Fruit fly (Drosophila melanogaster) whole organism, adult: ENCODE data around the gene CG16727.

ENCODE experiments used
- CG11617 ChIP-seq: fragments of 200-800 bp; sonication (Bioruptor generic); optimal IDR thresholded peaks from 2 replicates; lab custom pipeline; 2017; ENCODE audit warnings: mild to moderate bottlenecking, missing biosample characterization, missing genetic modification reagents, missing genetic modification characterization
- CG14711 ChIP-seq: fragments of 200-800 bp; sonication (Bioruptor generic); optimal IDR thresholded peaks from 2 replicates; lab custom pipeline; 2018; ENCODE audit warnings: missing biosample characterization, mild to moderate bottlenecking, missing genetic modification characterization, moderate library complexity
- CG33017 ChIP-seq: fragments of 200-800 bp; sonication (Bioruptor generic); optimal IDR thresholded peaks from 2 replicates; lab custom pipeline; 2018; ENCODE audit warnings: missing biosample characterization, mild to moderate bottlenecking, missing genetic modification characterization, moderate library complexity
- CG7045 ChIP-seq: fragments of 200-800 bp; sonication (Bioruptor generic); optimal IDR thresholded peaks from 2 replicates; lab custom pipeline; 2017; ENCODE audit warnings: missing biosample characterization, mild to moderate bottlenecking, missing genetic modification characterization
- ovo ChIP-seq: fragments of 200-800 bp; sonication (Bioruptor generic); optimal IDR thresholded peaks from 2 replicates; lab custom pipeline; 2016; ENCODE audit warnings: missing biosample characterization, missing genetic modification characterization
- pad ChIP-seq: fragments of 200-800 bp; sonication (Bioruptor generic); optimal IDR thresholded peaks from 3 replicates; lab custom pipeline; 2017; ENCODE audit warnings: missing biosample characterization, missing genetic modification characterization, mild to moderate bottlenecking, moderate library complexity, missing genetic modification reagents

- TF ChIP-seq CG33017 (tag; lab: Kevin White, UChicago) = no peak
- TF ChIP-seq CG7045 (GFP tag; lab: Kevin White, UChicago) = no peak
- TF ChIP-seq pad = no peak
- no peak for TF ChIP-seq CG14711 (tag; lab: Kevin White, UChicago)
- no peak for TF ChIP-seq ovo (GFP tag; lab: Kevin White, UChicago)
- TF ChIP-seq CG11617 = no peak
Measured at dm6 chr3R:19657766-19658165, 44.6 kb downstream of the CG16727 start, which contains the start of gene CG6184.
